Worm (Caenorhabditis elegans) whole organism, L3 larva: ENCODE data around the gene H03G16.6.
A peak's percentile ranks its signal among the peaks of the same experiment; 100 is the strongest.

Source experiments
- R02D3.7 ChIP-seq: fragments of 150-350 bp; optimal IDR thresholded peaks from 2 replicates; lab custom pipeline; 2014; ENCODE audit warnings: missing biosample characterization, missing genetic modification characterization
- aly-2 ChIP-seq: fragments of 150-350 bp; optimal IDR thresholded peaks from 2 replicates; lab custom pipeline; 2014; ENCODE audit warnings: missing biosample characterization, missing genetic modification characterization
- ceh-16 ChIP-seq: sonication (generic microtip); optimal IDR thresholded peaks from 2 replicates; lab custom pipeline; 2017; ENCODE audit warnings: missing biosample characterization, missing genetic modification characterization
- ceh-82 ChIP-seq: fragments of 150-350 bp; optimal IDR thresholded peaks from 2 replicates; lab custom pipeline; 2014; ENCODE audit warnings: missing biosample characterization, missing genetic modification characterization
- ceh-9 ChIP-seq: sonication (generic microtip); optimal IDR thresholded peaks from 2 replicates; lab custom pipeline; 2018; ENCODE audit warnings: missing biosample characterization, missing genetic modification characterization
- daf-12 ChIP-seq: fragments of 150-350 bp; optimal IDR thresholded peaks from 2 replicates; lab custom pipeline; 2014; ENCODE audit warnings: missing biosample characterization, missing genetic modification reagents, missing genetic modification characterization
- egl-5 ChIP-seq: fragments of 150-350 bp; optimal IDR thresholded peaks from 2 replicates; lab custom pipeline; 2017; ENCODE audit warnings: missing biosample characterization, missing genetic modification reagents, missing genetic modification characterization, inconsistent platforms
- elt-1 ChIP-seq: fragments of 150-350 bp; optimal IDR thresholded peaks from 2 replicates; lab custom pipeline; 2014; ENCODE audit warnings: missing biosample characterization, missing genetic modification characterization
- elt-2 ChIP-seq: sonication (generic microtip); optimal IDR thresholded peaks from 2 replicates; lab custom pipeline; 2016; ENCODE audit warnings: missing genetic modification reagents, mild to moderate bottlenecking, missing genetic modification characterization, missing compliant biosample characterization
- elt-3 ChIP-seq, 3 experiments: fragments of 150-350 bp in 1 of 3; sonication (generic microtip) in 2 of 3; optimal IDR thresholded peaks; 2 replicates in 2 of 3; 4 replicates in 1 of 3; lab custom pipeline; 2014 to 2017; ENCODE audit warnings: missing biosample characterization in 3 of 3, missing genetic modification characterization in 3 of 3
- eor-1 ChIP-seq, 2 experiments: fragments of 150-350 bp; optimal IDR thresholded peaks; 2 replicates each; lab custom pipeline; 2014 to 2018; ENCODE audit warnings: missing biosample characterization in 2 of 2, missing genetic modification characterization in 2 of 2
- fkh-2 ChIP-seq: fragments of 150-350 bp; optimal IDR thresholded peaks from 2 replicates; lab custom pipeline; 2014; ENCODE audit warnings: missing biosample characterization, missing genetic modification reagents, missing genetic modification characterization
- hmg-11 ChIP-seq: sonication (generic microtip); optimal IDR thresholded peaks from 2 replicates; lab custom pipeline; 2016; ENCODE audit warnings: missing genetic modification characterization, missing compliant biosample characterization
- jun-1 ChIP-seq: fragments of 150-350 bp; optimal IDR thresholded peaks from 2 replicates; lab custom pipeline; 2014; ENCODE audit warnings: missing biosample characterization, missing genetic modification reagents, missing genetic modification characterization
- lin-39 ChIP-seq: fragments of 150-350 bp; optimal IDR thresholded peaks from 2 replicates; lab custom pipeline; 2018; ENCODE audit warnings: missing biosample characterization, missing genetic modification reagents, missing genetic modification characterization
- lsy-12 ChIP-seq: sonication (generic microtip); optimal IDR thresholded peaks from 2 replicates; lab custom pipeline; 2016; ENCODE audit warnings: mild to moderate bottlenecking, missing genetic modification characterization, missing compliant biosample characterization
- mdl-1 ChIP-seq: fragments of 150-350 bp; optimal IDR thresholded peaks from 2 replicates; lab custom pipeline; 2014; ENCODE audit warnings: missing biosample characterization, missing genetic modification characterization
- mml-1 ChIP-seq: fragments of 150-350 bp; sonication (generic microtip); optimal IDR thresholded peaks from 3 replicates; lab custom pipeline; 2014; ENCODE audit warnings: missing biosample characterization, missing genetic modification characterization
- nfya-1 ChIP-seq: sonication (generic microtip); optimal IDR thresholded peaks from 2 replicates; lab custom pipeline; 2017; ENCODE audit warnings: missing genetic modification characterization, mild to moderate bottlenecking, missing compliant biosample characterization, antibody characterized with exemption, moderate library complexity; ENCODE audit not compliant: insufficient read depth
- nhr-11 ChIP-seq: fragments of 150-350 bp; optimal IDR thresholded peaks from 2 replicates; lab custom pipeline; 2014; ENCODE audit warnings: missing biosample characterization, missing genetic modification characterization
- nhr-237 ChIP-seq: fragments of 150-350 bp; optimal IDR thresholded peaks from 2 replicates; lab custom pipeline; 2014; ENCODE audit warnings: missing biosample characterization, missing genetic modification characterization
- nhr-25 ChIP-seq: sonication (generic microtip); optimal IDR thresholded peaks from 2 replicates; lab custom pipeline; 2017; ENCODE audit warnings: missing biosample characterization, missing genetic modification characterization
- nhr-28 ChIP-seq: fragments of 150-350 bp; optimal IDR thresholded peaks from 2 replicates; lab custom pipeline; 2014; ENCODE audit warnings: missing biosample characterization, missing genetic modification characterization
- nhr-43 ChIP-seq: sonication (generic microtip); optimal IDR thresholded peaks from 2 replicates; lab custom pipeline; 2016; ENCODE audit warnings: mild to moderate bottlenecking, missing genetic modification characterization, missing compliant biosample characterization; ENCODE audit not compliant: poor library complexity, severe bottlenecking
- nhr-76 ChIP-seq: fragments of 150-350 bp; sonication (generic microtip); optimal IDR thresholded peaks from 5 replicates; lab custom pipeline; 2014; ENCODE audit warnings: missing biosample characterization, missing genetic modification characterization
- nhr-77 ChIP-seq: fragments of 150-350 bp; optimal IDR thresholded peaks from 2 replicates; lab custom pipeline; 2014; ENCODE audit warnings: missing biosample characterization, missing genetic modification characterization
- pha-4 ChIP-seq: fragments of 150-350 bp; optimal IDR thresholded peaks from 2 replicates; lab custom pipeline; 2014; ENCODE audit warnings: missing biosample characterization, missing genetic modification reagents, missing genetic modification characterization
- pqm-1 ChIP-seq: fragments of 150-350 bp; optimal IDR thresholded peaks from 2 replicates; lab custom pipeline; 2017; ENCODE audit warnings: missing biosample characterization, missing genetic modification characterization, inconsistent platforms
- sea-2 ChIP-seq: fragments of 150-350 bp; sonication (generic microtip); optimal IDR thresholded peaks from 4 replicates; lab custom pipeline; 2014; ENCODE audit warnings: missing biosample characterization, missing genetic modification reagents, missing genetic modification characterization
- skn-1 ChIP-seq: fragments of 150-350 bp; optimal IDR thresholded peaks from 2 replicates; lab custom pipeline; 2014; ENCODE audit warnings: missing biosample characterization, missing genetic modification characterization
- snpc-4 ChIP-seq: fragments of 150-350 bp; optimal IDR thresholded peaks from 2 replicates; lab custom pipeline; 2014; ENCODE audit warnings: missing biosample characterization, missing genetic modification characterization
- tbx-2 ChIP-seq: sonication (generic microtip); optimal IDR thresholded peaks from 2 replicates; lab custom pipeline; 2016; ENCODE audit warnings: mild to moderate bottlenecking, missing genetic modification characterization, missing compliant biosample characterization
- unc-62 ChIP-seq: fragments of 150-350 bp; sonication (generic microtip); optimal IDR thresholded peaks from 4 replicates; lab custom pipeline; 2014; ENCODE audit warnings: missing biosample characterization, missing genetic modification reagents, missing genetic modification characterization
- zag-1 ChIP-seq: fragments of 150-350 bp; optimal IDR thresholded peaks from 2 replicates; lab custom pipeline; 2014; ENCODE audit warnings: missing biosample characterization, missing genetic modification characterization
- ztf-11 ChIP-seq: fragments of 150-350 bp; optimal IDR thresholded peaks from 2 replicates; lab custom pipeline; 2014; ENCODE audit warnings: missing biosample characterization, missing genetic modification characterization
- ztf-4 ChIP-seq: fragments of 150-350 bp; optimal IDR thresholded peaks from 2 replicates; lab custom pipeline; 2014; ENCODE audit warnings: missing biosample characterization, missing genetic modification characterization

The H03G16.6 gene

DNA sequence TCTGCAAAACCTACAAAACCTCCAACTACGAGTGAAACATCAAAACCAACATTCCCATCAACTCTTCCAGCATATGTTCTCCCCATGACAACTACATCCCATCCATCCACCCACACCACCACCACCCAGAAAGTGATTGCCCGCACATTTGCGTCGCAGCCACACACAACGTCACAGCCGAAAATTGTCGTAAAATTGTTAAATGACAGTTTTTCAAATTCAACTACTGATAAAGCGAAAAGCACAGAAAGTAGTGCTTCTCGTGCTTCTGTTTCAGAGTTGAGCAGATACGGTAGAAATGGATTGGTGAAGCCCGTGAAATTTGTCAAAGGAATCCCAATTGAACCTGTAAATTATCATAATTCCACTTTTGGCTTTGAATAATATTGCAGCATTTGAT lies 35.3 kb downstream of the H03G16.6 start:
- peak; percentile 50 for TF ChIP-seq elt-2 (tag; lab: Kevin White, UChicago)
- TF ChIP-seq pha-4 (tag; lab: Kevin White, UChicago): no peak
- TF ChIP-seq ztf-4: no peak
- no peak for TF ChIP-seq nhr-28 (tag; lab: Kevin White, UChicago)

DNA sequence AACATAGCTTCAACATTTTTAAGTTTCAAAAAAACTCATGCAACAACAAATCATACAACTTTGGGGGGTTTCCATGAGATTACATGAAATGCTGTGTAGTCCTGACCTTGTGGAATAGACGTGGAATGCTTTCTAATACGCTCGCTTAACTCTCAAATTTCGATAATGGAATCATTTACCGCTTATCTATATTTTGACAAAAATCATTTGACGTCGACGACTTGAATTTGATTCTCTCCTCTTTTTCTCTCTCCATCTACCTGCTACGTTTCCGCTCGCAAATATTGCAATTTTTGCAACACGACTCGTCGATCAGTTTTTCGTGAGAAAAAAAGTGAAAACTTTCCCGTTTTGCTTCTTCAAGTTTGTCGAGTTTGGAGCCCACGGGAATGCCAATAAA lies 36.6 kb downstream of the H03G16.6 start, which contains the start of gene flr-4:
Gene flr-4, plus strand, starts transcription at position 275 of the 400 bp plus-strand sequence.
- TF ChIP-seq elt-2 (tag; lab: Kevin White, UChicago) (peak; percentile 77), aly-2 (tag; lab: Kevin White, UChicago) (no peak), lsy-12 (tag; lab: Kevin White, UChicago) (no peak)

DNA sequence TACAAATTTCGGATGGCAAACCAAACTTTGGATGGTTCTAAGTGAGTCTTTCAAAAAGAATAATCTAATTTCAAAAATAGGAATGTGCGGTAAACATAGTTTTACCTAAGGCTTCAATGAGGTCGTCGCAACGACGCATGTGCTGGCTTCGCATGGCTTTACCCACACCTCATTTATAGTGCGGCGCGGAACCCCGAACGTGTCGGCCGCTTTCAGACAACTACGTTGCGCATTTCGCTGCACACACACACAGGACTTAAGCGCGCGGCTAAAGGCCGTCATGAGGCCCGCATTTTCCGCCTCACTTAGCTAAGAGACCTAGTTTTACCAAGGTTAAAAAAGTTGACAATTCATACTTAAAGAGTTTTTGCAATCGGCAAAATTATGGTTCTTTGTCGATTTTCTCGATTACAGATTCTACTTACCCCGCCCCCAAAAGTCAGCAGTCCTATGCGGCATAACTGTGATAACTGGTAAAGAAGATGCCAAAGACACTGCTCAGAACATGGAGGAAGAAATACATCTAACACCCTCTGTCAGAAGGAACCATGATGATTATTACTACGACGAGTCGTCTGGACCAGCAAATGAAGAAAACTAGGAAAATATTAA lies 40.4 kb downstream of the H03G16.6 start:
- TF ChIP-seq ceh-82 (tag; lab: Kevin White, UChicago) (no peak), snpc-4 (peak; percentile 45)
- TF ChIP-seq, all 47 proteins: peak for 1

ce11 chrX:15094973-15095372 lies 42.5 kb downstream of the H03G16.6 start, which contains the start of gene F09B12.7:
F09B12.7 (minus strand) TSS chrX:15095073.
- no peak for TF ChIP-seq elt-2 (tag; lab: Kevin White, UChicago)
- no peak for TF ChIP-seq nhr-11 (tag; lab: Kevin White, UChicago)
- peak; percentile 59 for TF ChIP-seq pha-4 (tag; lab: Kevin White, UChicago)
- TF ChIP-seq mml-1: no peak

ce11 chrX:15096277-15096676 lies 43.8 kb downstream of the H03G16.6 start:
- TF ChIP-seq elt-2 (tag; lab: Kevin White, UChicago): peak; percentile 62
- no peak for TF ChIP-seq daf-12

ce11 chrX:15097763-15098162 lies 45.3 kb downstream of the H03G16.6 start, which contains the start of gene F09B12.3:
F09B12.3 (minus strand) TSS chrX:15097954.
- TF ChIP-seq pha-4 (tag; lab: Kevin White, UChicago): peak; percentile 43
- no peak for TF ChIP-seq nhr-25 (tag; lab: Kevin White, UChicago)
- TF ChIP-seq eor-1 (tag; optimal IDR thresholded peaks at IDR 0.05; lab: Kevin White, UChicago): no peak
- TF ChIP-seq unc-62 (GFP tag; lab: Kevin White, UChicago): no peak
- no peak for TF ChIP-seq ceh-9 (tag; lab: Kevin White, UChicago)
- no peak for TF ChIP-seq elt-1
- TF ChIP-seq elt-3 (tag; optimal IDR thresholded peaks at IDR 0.05; lab: Kevin White, UChicago): no peak
- no peak for TF ChIP-seq R02D3.7 (tag; lab: Kevin White, UChicago)
- TF ChIP-seq elt-2 (tag; lab: Kevin White, UChicago): peak; percentile 84
- no peak for TF ChIP-seq lsy-12 (tag; lab: Kevin White, UChicago)
- peak; percentile 82 for TF ChIP-seq pqm-1 (tag; lab: Kevin White, UChicago)
- no peak for TF ChIP-seq skn-1 (tag; lab: Kevin White, UChicago)

ce11 chrX:15100369-15100963 lies 48.0 kb downstream of the H03G16.6 start, which contains the start of gene dhhc-1:
dhhc-1 (minus strand) TSS chrX:15100419.
- TF ChIP-seq mdl-1 (tag; lab: Kevin White, UChicago) (no peak), jun-1 (tag; lab: Kevin White, UChicago) (peak; percentile 68), elt-1 (no peak), sea-2 (GFP tag; lab: Kevin White, UChicago) (no peak), zag-1 (tag; lab: Kevin White, UChicago) (no peak), lin-39 (peak; percentile 51), snpc-4 (peak; percentile 34), egl-5 (tag; lab: Kevin White, UChicago) (peak; percentile 44), elt-3 (tag; optimal IDR thresholded peaks at IDR 0.05; lab: Kevin White, UChicago) (no peak), nhr-25 (tag; lab: Kevin White, UChicago) (no peak), lsy-12 (tag; lab: Kevin White, UChicago) (no peak), nhr-237 (tag; lab: Kevin White, UChicago) (no peak), nhr-76 (no peak), unc-62 (GFP tag; lab: Kevin White, UChicago) (no peak), elt-2 (tag; lab: Kevin White, UChicago) (peak; percentile 48), ceh-16 (tag; lab: Kevin White, UChicago) (no peak), ztf-11 (tag; lab: Kevin White, UChicago) (no peak), hmg-11 (tag; lab: Kevin White, UChicago) (peak; percentile 87), fkh-2 (tag; lab: Kevin White, UChicago) (no peak), nhr-77 (no peak), nhr-43 (tag; lab: Kevin White, UChicago) (peak; percentile 11), nfya-1 (peak; percentile 68), tbx-2 (tag; lab: Kevin White, UChicago) (no peak), pha-4 (tag; lab: Kevin White, UChicago) (peak; percentile 71)
